Fruit fly (Drosophila melanogaster): ENCODE data around the gene Archease.

Gene Archease

dm6 chr3R:21619117-21619650 lies 43.6 kb downstream of the Archease start, which contains the start of gene InR (continued):
- TF ChIP-seq onecut (GFP tag; IDR thresholded peaks at IDR 0.05) = peak; percentile 50
- TF ChIP-seq gsb-n (tag; optimal IDR thresholded peaks at IDR 0.05) = no peak
- no peak for TF ChIP-seq Sry-β (GFP tag; optimal IDR thresholded peaks at IDR 0.05)
- peak; percentile 81 for TF ChIP-seq bab2 (GFP tag; optimal IDR thresholded peaks at IDR 0.05)
- no peak for TF ChIP-seq ken (GFP tag; IDR thresholded peaks at IDR 0.05)
- no peak for TF ChIP-seq sim (GFP tag; IDR thresholded peaks at IDR 0.05)
- peak; percentile 24 for TF ChIP-seq CG10274 (GFP tag; optimal IDR thresholded peaks at IDR 0.05)
- TF ChIP-seq CG15269 (tag; optimal IDR thresholded peaks at IDR 0.05) = peak; percentile 58
- peak; percentile 66 to 74 for TF ChIP-seq Pdp1 (GFP tag; optimal IDR thresholded peaks at IDR 0.05)
- no peak for TF ChIP-seq HLH3B (GFP tag; IDR thresholded peaks at IDR 0.05)
- TF ChIP-seq sens-2 (GFP tag; IDR thresholded peaks at IDR 0.05) = no peak
- TF ChIP-seq CG11695 (GFP tag; IDR thresholded peaks at IDR 0.05) = no peak
- peak; percentile 44 for TF ChIP-seq scrt (GFP tag; optimal IDR thresholded peaks at IDR 0.05)
- TF ChIP-seq ara (GFP tag; IDR thresholded peaks at IDR 0.05) = no peak
- peak; percentile 74 for TF ChIP-seq pnt (GFP tag; optimal IDR thresholded peaks at IDR 0.05)
- peak; percentile 35 for TF ChIP-seq CG31388 (GFP tag; optimal IDR thresholded peaks at IDR 0.05)
- TF ChIP-seq CoRest (tag; optimal IDR thresholded peaks at IDR 0.05) = peak; percentile 19
- TF ChIP-seq CG34422 (GFP tag; IDR thresholded peaks at IDR 0.05) = no peak
- peak; percentile 86 for TF ChIP-seq shn (GFP tag; optimal IDR thresholded peaks at IDR 0.05)
- peak; percentile 41 for TF ChIP-seq CG8924 (tag; optimal IDR thresholded peaks at IDR 0.05)
- TF ChIP-seq hb (GFP tag; IDR thresholded peaks at IDR 0.05; ENCODE audit: partially characterized antibody) = no peak
- TF ChIP-seq Side (GFP tag; optimal IDR thresholded peaks at IDR 0.05) = peak; percentile 74
- no peak for TF ChIP-seq usp (GFP tag; optimal IDR thresholded peaks at IDR 0.05)
- no peak for TF ChIP-seq CG4730 (GFP tag; IDR thresholded peaks at IDR 0.05)
- TF ChIP-seq CHES-1-like (GFP tag; optimal IDR thresholded peaks at IDR 0.05) = peak; percentile 84
- TF ChIP-seq CG4854 (GFP tag; optimal IDR thresholded peaks at IDR 0.05) = peak; percentile 14
- TF ChIP-seq MTF-1 (GFP tag; optimal IDR thresholded peaks at IDR 0.05; ENCODE audit: borderline replicate concordance) = peak; percentile 63
- no peak for TF ChIP-seq Adf1 (GFP tag; IDR thresholded peaks at IDR 0.05)
- no peak for TF ChIP-seq otp (GFP tag; IDR thresholded peaks at IDR 0.05)
- peak; percentile 60 for TF ChIP-seq Atf3 (GFP tag; optimal IDR thresholded peaks at IDR 0.05)
- peak; percentile 87 for TF ChIP-seq CG12659 (GFP tag; optimal IDR thresholded peaks at IDR 0.05)
- TF ChIP-seq CG15073 (GFP tag; optimal IDR thresholded peaks at IDR 0.05) = peak; percentile 43
- peak; percentile 57 for TF ChIP-seq pfk (GFP tag; optimal IDR thresholded peaks at IDR 0.05)
- TF ChIP-seq unpg (GFP tag; optimal IDR thresholded peaks at IDR 0.05) = peak; percentile 41
- no peak for TF ChIP-seq CG8388 (GFP tag; optimal IDR thresholded peaks at IDR 0.05)
- TF ChIP-seq CG4328 (GFP tag; optimal IDR thresholded peaks at IDR 0.05) = peak; percentile 22
- peak; percentile 84 for TF ChIP-seq sd (tag; optimal IDR thresholded peaks at IDR 0.05)
- no peak for TF ChIP-seq CG10321 (GFP tag; IDR thresholded peaks at IDR 0.05)
- TF ChIP-seq Hr51 (GFP tag; optimal IDR thresholded peaks at IDR 0.05) = peak; percentile 51 to 75
- peak; percentile 64 for TF ChIP-seq Hey (tag; optimal IDR thresholded peaks at IDR 0.05)
- TF ChIP-seq Abd-B (GFP tag; optimal IDR thresholded peaks at IDR 0.05) = no peak
- TF ChIP-seq CG14014 (GFP tag; IDR thresholded peaks at IDR 0.05) = no peak
- no peak for TF ChIP-seq row (GFP tag; IDR thresholded peaks at IDR 0.05)
- TF ChIP-seq NK7.1 (GFP tag; optimal IDR thresholded peaks at IDR 0.05) = peak; percentile 59
- peak; percentile 76 for TF ChIP-seq ems (GFP tag; optimal IDR thresholded peaks at IDR 0.05)
- no peak for TF ChIP-seq CG18262 (tag; optimal IDR thresholded peaks at IDR 0.05)
- peak; percentile 64 for TF ChIP-seq ATbp (GFP tag; optimal IDR thresholded peaks at IDR 0.05)
- TF ChIP-seq br (optimal IDR thresholded peaks at IDR 0.05) = no peak
- no peak for TF ChIP-seq Dref (GFP tag; IDR thresholded peaks at IDR 0.05)
- TF ChIP-seq Asciz (GFP tag; optimal IDR thresholded peaks at IDR 0.05) = peak; percentile 3
- peak; percentile 34 for TF ChIP-seq CG17186 (GFP tag; optimal IDR thresholded peaks at IDR 0.05)
